Fruit fly (Drosophila melanogaster) whole organism, embryonic: ENCODE measurements around the gene Mrm2.

Experiments used
- Adf1 ChIP-seq: fragments of 200-800 bp; sonication (Bioruptor generic); IDR thresholded peaks from 2 replicates; pipeline ENCODE4 v1.3.6; 2022; ENCODE audit warnings: missing biosample characterization, missing genetic modification characterization
- BEAF-32 ChIP-seq: fragments of 200-800 bp; sonication (Bioruptor generic); optimal IDR thresholded peaks from 3 replicates; lab custom pipeline; 2017; ENCODE audit warnings: missing biosample characterization, missing genetic modification characterization, mild to moderate bottlenecking, moderate library complexity, missing genetic modification reagents
- Bteb2 ChIP-seq: fragments of 200-800 bp; sonication (Bioruptor generic); optimal IDR thresholded peaks from 2 replicates; lab custom pipeline; 2016; ENCODE audit warnings: missing biosample characterization, missing genetic modification characterization
- CG10209 ChIP-seq: fragments of 200-800 bp; sonication (Bioruptor generic); optimal IDR thresholded peaks from 3 replicates; lab custom pipeline; 2017; ENCODE audit warnings: missing biosample characterization, mild to moderate bottlenecking, missing genetic modification characterization, missing genetic modification reagents
- CG10431 ChIP-seq: fragments of 200-800 bp; sonication (Bioruptor generic); optimal IDR thresholded peaks from 3 replicates; lab custom pipeline; 2018; ENCODE audit warnings: missing biosample characterization, mild to moderate bottlenecking, missing genetic modification characterization
- CG10959 ChIP-seq: fragments of 200-800 bp; sonication (Bioruptor generic); IDR thresholded peaks from 2 replicates; pipeline ENCODE4 v1.3.6; 2022; ENCODE audit warnings: missing biosample characterization, missing genetic modification characterization
- CG12071 ChIP-seq: fragments of 200-800 bp; sonication (Bioruptor generic); optimal IDR thresholded peaks from 3 replicates; lab custom pipeline; 2018; ENCODE audit warnings: missing biosample characterization, mild to moderate bottlenecking, missing genetic modification characterization
- CG13775 ChIP-seq: fragments of 200-800 bp; sonication (Bioruptor generic); optimal IDR thresholded peaks from 3 replicates; lab custom pipeline; 2017; ENCODE audit warnings: missing biosample characterization, mild to moderate bottlenecking, missing genetic modification characterization
- CG15479 ChIP-seq: fragments of 200-800 bp; sonication (Bioruptor generic); optimal IDR thresholded peaks from 3 replicates; lab custom pipeline; 2019; ENCODE audit warnings: missing biosample characterization, mild to moderate bottlenecking, missing genetic modification characterization, moderate library complexity
- CG16863 ChIP-seq: fragments of 200-800 bp; sonication (Bioruptor generic); optimal IDR thresholded peaks from 3 replicates; lab custom pipeline; 2016; ENCODE audit warnings: missing biosample characterization, missing genetic modification characterization
- CG17568 ChIP-seq: fragments of 200-800 bp; sonication (Bioruptor generic); optimal IDR thresholded peaks from 2 replicates; lab custom pipeline; 2018; ENCODE audit warnings: missing biosample characterization, mild to moderate bottlenecking, missing genetic modification characterization, moderate library complexity
- CG17912 ChIP-seq: fragments of 200-800 bp; sonication (Bioruptor generic); optimal IDR thresholded peaks from 2 replicates; lab custom pipeline; 2018; ENCODE audit warnings: missing biosample characterization, mild to moderate bottlenecking, missing genetic modification characterization
- CG2202 ChIP-seq: fragments of 200-800 bp; sonication (Bioruptor generic); optimal IDR thresholded peaks from 2 replicates; lab custom pipeline; 2018; ENCODE audit warnings: missing biosample characterization, mild to moderate bottlenecking, missing genetic modification characterization
- CG33213 ChIP-seq: fragments of 200-800 bp; sonication (Bioruptor generic); optimal IDR thresholded peaks from 3 replicates; lab custom pipeline; 2016; ENCODE audit warnings: missing biosample characterization, missing genetic modification characterization
- CG4360 ChIP-seq: fragments of 200-800 bp; sonication (Bioruptor generic); IDR thresholded peaks from 2 replicates; pipeline ENCODE4 v1.3.6; 2022; ENCODE audit warnings: missing biosample characterization, missing genetic modification characterization
- CG4617 ChIP-seq: fragments of 200-800 bp; sonication (Bioruptor generic); optimal IDR thresholded peaks from 3 replicates; lab custom pipeline; 2016; ENCODE audit warnings: missing biosample characterization, missing genetic modification characterization, borderline replicate concordance
- CG8089 ChIP-seq: fragments of 200-800 bp; sonication (Bioruptor generic); optimal IDR thresholded peaks from 3 replicates; lab custom pipeline; 2016; ENCODE audit warnings: missing biosample characterization, missing genetic modification characterization
- Dbx ChIP-seq: fragments of 200-800 bp; sonication (Bioruptor generic); IDR thresholded peaks from 3 replicates; pipeline ENCODE4 v1.3.6; 2022; ENCODE audit warnings: missing biosample characterization, missing genetic modification characterization
- Doc2 ChIP-seq: fragments of 200-800 bp; sonication (Bioruptor generic); IDR thresholded peaks from 2 replicates; pipeline ENCODE4 v1.3.6; 2022; ENCODE audit warnings: missing biosample characterization, missing genetic modification characterization
- ERR ChIP-seq: fragments of 200-800 bp; sonication (Bioruptor generic); optimal IDR thresholded peaks from 2 replicates; lab custom pipeline; 2016; ENCODE audit warnings: missing biosample characterization, missing genetic modification characterization
- Fer3 ChIP-seq: fragments of 200-800 bp; sonication (Bioruptor generic); optimal IDR thresholded peaks from 2 replicates; lab custom pipeline; 2018; ENCODE audit warnings: missing biosample characterization, mild to moderate bottlenecking, missing genetic modification characterization, moderate library complexity
- HHEX ChIP-seq: fragments of 200-800 bp; sonication (Bioruptor generic); optimal IDR thresholded peaks from 3 replicates; lab custom pipeline; 2017; ENCODE audit warnings: missing biosample characterization, mild to moderate bottlenecking, missing genetic modification characterization, missing genetic modification reagents
- Hmr ChIP-seq: fragments of 200-800 bp; sonication (Bioruptor generic); optimal IDR thresholded peaks from 3 replicates; lab custom pipeline; 2017; ENCODE audit warnings: mild to moderate bottlenecking, missing biosample characterization, missing genetic modification reagents, missing genetic modification characterization
- Hr3 ChIP-seq: fragments of 200-800 bp; sonication (Bioruptor generic); optimal IDR thresholded peaks from 3 replicates; lab custom pipeline; 2016; ENCODE audit warnings: missing biosample characterization, missing genetic modification characterization
- Hsf ChIP-seq: fragments of 200-800 bp; sonication (Bioruptor generic); optimal IDR thresholded peaks from 3 replicates; lab custom pipeline; 2016; ENCODE audit warnings: missing biosample characterization, missing genetic modification characterization
- NC2β ChIP-seq: fragments of 200-800 bp; sonication (Bioruptor generic); optimal IDR thresholded peaks from 2 replicates; lab custom pipeline; 2016; ENCODE audit warnings: missing biosample characterization, missing genetic modification characterization
- Ravus ChIP-seq: fragments of 200-800 bp; sonication (Bioruptor generic); IDR thresholded peaks from 2 replicates; pipeline ENCODE4 v1.3.6; 2022; ENCODE audit warnings: missing biosample characterization, missing genetic modification characterization
- Rfx ChIP-seq: fragments of 200-800 bp; sonication (Bioruptor generic); IDR thresholded peaks from 2 replicates; pipeline ENCODE4 v1.3.6; 2022; ENCODE audit warnings: missing biosample characterization, missing genetic modification characterization
- Side ChIP-seq: fragments of 200-800 bp; sonication (Bioruptor generic); optimal IDR thresholded peaks from 2 replicates; lab custom pipeline; 2016; ENCODE audit warnings: missing biosample characterization, missing genetic modification characterization
- Sox102F ChIP-seq: fragments of 200-800 bp; sonication (Bioruptor generic); optimal IDR thresholded peaks from 2 replicates; lab custom pipeline; 2018; ENCODE audit warnings: missing biosample characterization, mild to moderate bottlenecking, missing genetic modification characterization, moderate library complexity
- Tbp ChIP-seq: fragments of >200 bp; optimal IDR thresholded peaks from 2 replicates; lab custom pipeline; 2018; ENCODE audit warnings: missing biosample characterization, missing genetic modification characterization
- ato ChIP-seq: fragments of 200-800 bp; sonication (Bioruptor generic); IDR thresholded peaks from 2 replicates; pipeline ENCODE4 v1.3.6; 2022; ENCODE audit warnings: missing biosample characterization, missing genetic modification characterization; ENCODE audit not compliant: partially characterized antibody
- bbx ChIP-seq: fragments of 200-800 bp; sonication (Bioruptor generic); IDR thresholded peaks from 2 replicates; pipeline ENCODE4 v1.3.6; 2022; ENCODE audit warnings: missing biosample characterization, missing genetic modification characterization; ENCODE audit not compliant: partially characterized antibody
- br ChIP-seq: fragments of >200 bp; optimal IDR thresholded peaks from 2 replicates; lab custom pipeline; 2017
- dpn ChIP-seq, 2 experiments: fragments of 200-800 bp; sonication (Bioruptor generic); optimal IDR thresholded peaks; 3 replicates each; lab custom pipeline; 2016; ENCODE audit warnings: missing biosample characterization in 2 of 2, missing genetic modification characterization in 2 of 2
- fd102C ChIP-seq: fragments of 200-800 bp; sonication (Bioruptor generic); optimal IDR thresholded peaks from 2 replicates; lab custom pipeline; 2018; ENCODE audit warnings: missing biosample characterization, mild to moderate bottlenecking, missing genetic modification characterization, moderate library complexity
- grau ChIP-seq: fragments of 200-800 bp; optimal IDR thresholded peaks from 3 replicates; lab custom pipeline; 2019; ENCODE audit warnings: missing biosample characterization, mild to moderate bottlenecking, missing genetic modification characterization, moderate library complexity
- gsb-n ChIP-seq: fragments of 200-800 bp; sonication (Bioruptor generic); optimal IDR thresholded peaks from 3 replicates; lab custom pipeline; 2018; ENCODE audit warnings: missing biosample characterization, mild to moderate bottlenecking, missing genetic modification characterization
- lmd ChIP-seq: fragments of 200-800 bp; sonication (Bioruptor generic); IDR thresholded peaks from 2 replicates; pipeline ENCODE4 v1.3.6; 2022; ENCODE audit warnings: missing biosample characterization, missing genetic modification characterization
- mirr ChIP-seq: fragments of 200-800 bp; sonication (Bioruptor generic); optimal IDR thresholded peaks from 3 replicates; lab custom pipeline; 2018; ENCODE audit warnings: missing biosample characterization, mild to moderate bottlenecking, missing genetic modification characterization
- pan ChIP-seq, 4 experiments: fragments of >200 bp in 3 of 4; fragments of 200-800 bp in 1 of 4; sonication (Bioruptor generic) in 1 of 4; optimal IDR thresholded peaks in 3 of 4; IDR thresholded peaks in 1 of 4; 2 replicates each; pipeline versions ENCODE4 v1.3.6 to Lab custom; 2017 to 2022; ENCODE audit warnings: missing biosample characterization in 2 of 4, missing genetic modification characterization in 2 of 4, mixed read lengths in 1 of 4
- peb ChIP-seq: fragments of 200-800 bp; sonication (Bioruptor generic); IDR thresholded peaks from 2 replicates; pipeline ENCODE4 v1.3.6; 2022; ENCODE audit warnings: missing biosample characterization, missing genetic modification characterization
- pum ChIP-seq: fragments of 200-800 bp; sonication (Bioruptor generic); optimal IDR thresholded peaks from 2 replicates; lab custom pipeline; 2016; ENCODE audit warnings: missing biosample characterization, missing genetic modification characterization
- run ChIP-seq: fragments of 200-800 bp; sonication (Bioruptor generic); optimal IDR thresholded peaks from 3 replicates; lab custom pipeline; 2018; ENCODE audit warnings: missing biosample characterization, mild to moderate bottlenecking, missing genetic modification characterization
- sens ChIP-seq: fragments of 200-800 bp; sonication (Bioruptor generic); peaks from one replicate; lab custom pipeline; 2016; ENCODE audit warnings: missing biosample characterization, missing genetic modification characterization
- slou ChIP-seq: fragments of 200-800 bp; sonication (Bioruptor generic); optimal IDR thresholded peaks from 3 replicates; lab custom pipeline; 2016; ENCODE audit warnings: missing biosample characterization, missing genetic modification characterization
- sob ChIP-seq: fragments of 200-800 bp; sonication (Bioruptor generic); IDR thresholded peaks from 2 replicates; pipeline ENCODE4 v1.3.6; 2022; ENCODE audit warnings: missing biosample characterization, missing genetic modification characterization
- tio ChIP-seq: fragments of 200-800 bp; sonication (Bioruptor generic); optimal IDR thresholded peaks from 2 replicates; lab custom pipeline; 2017; ENCODE audit warnings: missing biosample characterization, missing genetic modification characterization, inconsistent platforms
- trh ChIP-seq: fragments of 200-800 bp; sonication (Bioruptor generic); optimal IDR thresholded peaks from 2 replicates; lab custom pipeline; 2016; ENCODE audit warnings: missing biosample characterization, missing genetic modification characterization
- usp ChIP-seq: fragments of >200 bp; optimal IDR thresholded peaks from 2 replicates; lab custom pipeline; 2017; ENCODE audit warnings: missing biosample characterization, missing genetic modification characterization
- z ChIP-seq: fragments of 200-800 bp; sonication (Bioruptor generic); IDR thresholded peaks from 3 replicates; pipeline ENCODE4 v1.3.6; 2022; ENCODE audit warnings: missing biosample characterization, missing genetic modification characterization
- zen2 ChIP-seq: fragments of 200-800 bp; sonication (Bioruptor generic); IDR thresholded peaks from 3 replicates; pipeline ENCODE4 v1.3.6; 2022; ENCODE audit warnings: missing biosample characterization, missing genetic modification characterization; ENCODE audit not compliant: partially characterized antibody

The Mrm2 gene

dm6 chr3R:19830973-19831372 lies 30.4 kb upstream of the Mrm2 start (continued):
- TF ChIP-seq pum (GFP tag; lab: Kevin White, UChicago): peak; percentile 31
- no peak for TF ChIP-seq Dbx (GFP tag; lab: Robert Waterston, UW)
- peak; percentile 38 to 47 for TF ChIP-seq dpn (GFP tag; optimal IDR thresholded peaks at IDR 0.05; lab: Kevin White, UChicago)
- TF ChIP-seq CG12071 (GFP tag; lab: Kevin White, UChicago): peak; percentile 61
- peak; percentile 36 for TF ChIP-seq CG10209 (GFP tag; lab: Kevin White, UChicago)
- no peak; the same call in 1 of the 2 replicates for TF ChIP-seq Ravus (GFP tag; lab: Robert Waterston, UW)
- TF ChIP-seq Tbp (GFP tag; lab: Kevin White, UChicago): no peak
- peak; percentile 69 for TF ChIP-seq lmd
- no peak for TF ChIP-seq pan (optimal IDR thresholded peaks at IDR 0.05; lab: Kevin White, UChicago)
- peak in 1 of 2 experiments; percentile 87 for TF ChIP-seq pan (GFP tag; optimal IDR thresholded peaks at IDR 0.05 in 1 of 2, IDR thresholded peaks at IDR 0.05 in 1 of 2)
- no peak for TF ChIP-seq CG10431 (GFP tag; lab: Kevin White, UChicago)
- TF ChIP-seq Bteb2: peak; percentile 41
- TF ChIP-seq grau: peak; percentile 72
- TF ChIP-seq bbx (GFP tag; lab: Robert Waterston, UW): no peak
- peak; percentile 54 for TF ChIP-seq HHEX (GFP tag; lab: Kevin White, UChicago)
- peak; percentile 51 for TF ChIP-seq run (tag; lab: Kevin White, UChicago)
- peak; percentile 84 for TF ChIP-seq Sox102F
- TF ChIP-seq BEAF-32 (GFP tag; lab: Kevin White, UChicago): no peak
- TF ChIP-seq Doc2: no peak
- no peak for TF ChIP-seq CG4360 (GFP tag; lab: Robert Waterston, UW)
- peak; percentile 13; the same call in 1 of the 2 replicates for TF ChIP-seq Adf1 (GFP tag; lab: Robert Waterston, UW)
- no peak for TF ChIP-seq ERR (GFP tag; lab: Kevin White, UChicago)
- peak; percentile 92 for TF ChIP-seq sens
- TF ChIP-seq Side: peak; percentile 16
- TF ChIP-seq tio (GFP tag; lab: Kevin White, UChicago): peak; percentile 14
- peak; percentile 35 for TF ChIP-seq CG17568
- peak; percentile 6 for TF ChIP-seq slou
- TF ChIP-seq Hmr (GFP tag; lab: Kevin White, UChicago): peak; percentile 74
- TF ChIP-seq br (lab: Kevin White, UChicago): no peak
- no peak for TF ChIP-seq CG33213 (GFP tag; lab: Kevin White, UChicago)
- peak; percentile 85 for TF ChIP-seq Rfx (GFP tag; lab: Robert Waterston, UW)
- TF ChIP-seq peb (GFP tag; lab: Robert Waterston, UW): no peak
- no peak for TF ChIP-seq z (GFP tag; lab: Robert Waterston, UW)
- TF ChIP-seq CG10959: no peak
- no peak for TF ChIP-seq CG15479
- peak; percentile 72 for TF ChIP-seq sob (GFP tag; lab: Robert Waterston, UW)
- TF ChIP-seq usp (GFP tag; lab: Kevin White, UChicago): no peak
- no peak for TF ChIP-seq mirr (GFP tag; lab: Kevin White, UChicago)
- TF ChIP-seq ato (GFP tag; lab: Robert Waterston, UW): no peak
- TF ChIP-seq CG13775: no peak
- TF ChIP-seq Hr3 (GFP tag; lab: Kevin White, UChicago): peak; percentile 18
- TF ChIP-seq zen2 (GFP tag; lab: Robert Waterston, UW): no peak
- peak; percentile 45 for TF ChIP-seq gsb-n (tag; lab: Kevin White, UChicago)
- no peak for TF ChIP-seq CG8089 (GFP tag; lab: Kevin White, UChicago)
- TF ChIP-seq Hsf (GFP tag; lab: Kevin White, UChicago): peak; percentile 47
- peak; percentile 38 for TF ChIP-seq CG16863
- no peak for TF ChIP-seq fd102C (GFP tag; lab: Kevin White, UChicago)
- TF ChIP-seq CG2202 (tag; lab: Kevin White, UChicago): no peak
- no peak for TF ChIP-seq CG17912 (GFP tag; lab: Kevin White, UChicago)
- TF ChIP-seq CG4617: no peak
- no peak for TF ChIP-seq trh (GFP tag; lab: Kevin White, UChicago)
- peak; percentile 72 for TF ChIP-seq Fer3 (tag; lab: Kevin White, UChicago)
- TF ChIP-seq NC2β (GFP tag; lab: Kevin White, UChicago): no peak
